Fruit fly (Drosophila melanogaster) whole organism, prepupa: Measurements from ENCODE around the gene mRpL22.

Experiments used
- CG16779 ChIP-seq: fragments of 200-800 bp; sonication (Bioruptor generic); optimal IDR thresholded peaks from 3 replicates; lab custom pipeline; 2017; ENCODE audit warnings: missing biosample characterization, mild to moderate bottlenecking, missing genetic modification characterization
- CG6854 ChIP-seq: fragments of 200-800 bp; sonication (Bioruptor generic); optimal IDR thresholded peaks from 2 replicates; lab custom pipeline; 2017; ENCODE audit warnings: missing biosample characterization, mild to moderate bottlenecking, missing genetic modification characterization
- CG8319 ChIP-seq: fragments of 200-800 bp; sonication (Bioruptor generic); optimal IDR thresholded peaks from 3 replicates; lab custom pipeline; 2016; ENCODE audit warnings: missing biosample characterization, missing genetic modification characterization
- Eip78C ChIP-seq: fragments of 200-800 bp; sonication (Bioruptor generic); peaks from one replicate; lab custom pipeline; 2016; ENCODE audit warnings: missing biosample characterization, missing genetic modification characterization
- Gug ChIP-seq: fragments of 200-800 bp; sonication (Bioruptor generic); IDR thresholded peaks from 2 replicates; pipeline ENCODE4 v1.3.6; 2022; ENCODE audit warnings: missing biosample characterization, missing genetic modification characterization
- OdsH ChIP-seq: fragments of 200-800 bp; sonication (Bioruptor generic); optimal IDR thresholded peaks from 3 replicates; lab custom pipeline; 2016; ENCODE audit warnings: missing biosample characterization, missing genetic modification characterization
- spab ChIP-seq: fragments of 200-800 bp; sonication (Bioruptor generic); optimal IDR thresholded peaks from 2 replicates; lab custom pipeline; 2017; ENCODE audit warnings: missing biosample characterization, mild to moderate bottlenecking, missing genetic modification characterization, missing genetic modification reagents
- svp ChIP-seq: fragments of 200-800 bp; sonication (Bioruptor generic); peaks from one replicate; lab custom pipeline; 2016; ENCODE audit warnings: missing biosample characterization, missing genetic modification characterization
- topi ChIP-seq: fragments of 200-800 bp; sonication (Bioruptor generic); optimal IDR thresholded peaks from 3 replicates; lab custom pipeline; 2016; ENCODE audit warnings: missing biosample characterization, missing genetic modification characterization

dm6 chrX:16813226-16813625, 29.5 kb downstream of the mRpL22 start:
- TF ChIP-seq CG8319 (no peak), OdsH (GFP tag; lab: Kevin White, UChicago) (no peak), topi (GFP tag; lab: Kevin White, UChicago) (no peak), CG6854 (GFP tag; lab: Kevin White, UChicago) (no peak), spab (GFP tag; lab: Kevin White, UChicago) (no peak), Gug (no peak), CG16779 (no peak), Eip78C (GFP tag; lab: Kevin White, UChicago) (peak; percentile 47), svp (GFP tag; lab: Kevin White, UChicago) (no peak)
